Worm (Caenorhabditis elegans): ENCODE measurements around the gene W06A7.2.
A peak's percentile ranks its signal among the peaks of the same experiment; 100 is the strongest.

W06A7.2 gene

DNA sequence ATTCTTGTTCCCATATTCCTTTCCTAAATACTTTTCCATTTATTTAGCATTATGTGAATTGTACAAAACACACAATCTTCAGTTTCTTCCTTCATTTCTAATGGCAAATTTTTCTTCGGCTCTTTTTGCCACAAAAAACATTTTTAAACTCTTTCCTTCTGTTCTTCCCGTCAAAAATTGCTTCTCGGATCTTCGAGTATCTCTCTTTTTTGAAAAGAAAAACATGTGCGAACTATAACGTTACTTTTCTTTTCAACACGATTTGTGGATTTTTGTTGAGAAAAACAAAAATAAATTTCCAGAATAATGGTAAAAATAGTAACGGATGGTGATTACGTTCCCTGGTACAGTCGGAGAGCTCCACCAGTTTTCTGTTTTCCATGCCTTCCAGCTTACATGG is at the start of gene W06A7.2:
Gene W06A7.2 (plus strand): TSS at position 301 of the 400 bp plus-strand sequence.
- no peak for TF ChIP-seq egl-13 (tag; optimal IDR thresholded peaks at IDR 0.05)
- no peak for TF ChIP-seq lsy-2 (tag; optimal IDR thresholded peaks at IDR 0.05)
- TF ChIP-seq ceh-88 (GFP tag; IDR thresholded peaks at IDR 0.05): no peak
- no peak for TF ChIP-seq elt-3 (tag; optimal IDR thresholded peaks at IDR 0.05)
- TF ChIP-seq nhr-19 (GFP tag; conservative IDR thresholded peaks at IDR 0.05): no peak
- no peak for TF ChIP-seq F16B12.6 (tag; optimal IDR thresholded peaks at IDR 0.05)
- TF ChIP-seq pag-3 (tag; optimal IDR thresholded peaks at IDR 0.05; ENCODE audit: borderline replicate concordance, insufficient read depth): no peak
- no peak for TF ChIP-seq nhr-85 (tag)
- no peak for TF ChIP-seq ces-1 (GFP tag; optimal IDR thresholded peaks at IDR 0.05)
- no peak for TF ChIP-seq C04F5.9 (tag; optimal IDR thresholded peaks at IDR 0.05)
- TF ChIP-seq sup-37 (GFP tag; optimal IDR thresholded peaks at IDR 0.05): no peak

DNA sequence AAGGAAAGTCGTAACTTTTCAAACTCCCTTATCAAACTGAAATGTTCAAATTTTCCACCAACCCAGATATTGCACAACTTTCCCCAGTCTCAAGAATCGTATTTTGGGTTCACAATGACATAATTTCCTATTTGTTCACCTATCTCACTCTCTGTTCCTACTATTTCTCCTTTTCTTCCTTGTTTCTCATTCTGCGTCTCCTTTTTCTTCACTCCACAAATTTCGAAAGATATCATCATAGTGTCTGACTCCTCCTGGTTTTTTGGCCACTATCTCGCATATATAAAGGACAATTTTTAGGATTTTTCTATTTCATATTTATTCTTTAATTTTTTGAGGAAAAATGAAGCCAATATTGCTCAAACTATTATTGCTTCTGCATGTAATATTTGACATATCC is 48.6 kb upstream of the W06A7.2 start, which contains the start of gene haf-7:
Gene haf-7 (plus strand): TSS at position 211 of the 400 bp plus-strand sequence.
- TF ChIP-seq lin-35 (GFP tag; optimal IDR thresholded peaks at IDR 0.05) (peak; percentile 22 to 33), skn-1 (tag; optimal IDR thresholded peaks at IDR 0.05) (peak; percentile 83), jun-1 (tag; optimal IDR thresholded peaks at IDR 0.05) (peak; percentile 21), rnt-1 (tag; optimal IDR thresholded peaks at IDR 0.05) (peak; percentile 36), elt-3 (tag; optimal IDR thresholded peaks at IDR 0.05) (peak in 2 of 6 experiments; percentile 10 to 44), efl-1 (optimal IDR thresholded peaks at IDR 0.05) (peak; percentile 39 to 50), efl-1 (GFP tag; optimal IDR thresholded peaks at IDR 0.05 in 1 of 2) (no peak), nhr-237 (tag; optimal IDR thresholded peaks at IDR 0.05) (no peak), fos-1 (tag; optimal IDR thresholded peaks at IDR 0.05) (peak; percentile 22), pqm-1 (tag; optimal IDR thresholded peaks at IDR 0.05) (no peak), blmp-1 (tag; optimal IDR thresholded peaks at IDR 0.05) (no peak), lsy-2 (tag; optimal IDR thresholded peaks at IDR 0.05) (peak in 1 of 2 experiments; percentile 67), swsn-7 (tag; optimal IDR thresholded peaks at IDR 0.05) (no peak), dpl-1 (GFP tag; optimal IDR thresholded peaks at IDR 0.05) (peak in 2 of 3 experiments; percentile 1 to 11)

DNA sequence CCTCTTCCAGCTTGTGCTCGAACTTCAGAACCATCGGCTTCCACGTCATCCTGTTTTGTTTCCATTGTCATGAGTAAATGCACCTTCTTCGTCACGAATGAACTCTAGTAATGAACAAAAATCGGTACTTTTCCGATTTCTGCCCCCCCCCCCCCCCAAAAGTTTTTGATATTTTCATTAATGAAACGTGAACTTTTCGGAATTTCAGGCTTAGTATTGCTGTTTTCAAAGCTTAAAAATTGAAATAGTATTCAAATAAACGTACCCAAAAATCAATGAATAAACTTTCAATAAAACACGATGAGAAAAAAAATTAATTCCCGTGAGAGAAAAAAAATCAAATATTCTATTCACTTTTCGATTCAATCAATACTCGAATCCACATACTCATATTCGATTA is 42.0 kb upstream of the W06A7.2 start, which contains the start of the genes scrm-7 and Y50E8A.10:
Gene scrm-7 (minus strand): TSS at position 101 of the 400 bp plus-strand sequence.
Gene Y50E8A.10 (plus strand): TSS at position 353 of the 400 bp plus-strand sequence.
- TF ChIP-seq zag-1 (tag; optimal IDR thresholded peaks at IDR 0.05) (no peak), sup-37 (GFP tag; optimal IDR thresholded peaks at IDR 0.05) (no peak), ztf-4 (tag; optimal IDR thresholded peaks at IDR 0.05) (no peak), hlh-17 (GFP tag; optimal IDR thresholded peaks at IDR 0.05; ENCODE audit: borderline replicate concordance) (no peak), efl-3 (GFP tag; optimal IDR thresholded peaks at IDR 0.05) (no peak), nhr-85 (tag) (no peak), nhr-28 (tag; optimal IDR thresholded peaks at IDR 0.05) (no peak), Y116A8C.19 (tag; optimal IDR thresholded peaks at IDR 0.05; ENCODE audit: borderline replicate concordance) (no peak), snu-23 (GFP tag; optimal IDR thresholded peaks at IDR 0.05) (no peak), pax-3 (tag; optimal IDR thresholded peaks at IDR 0.05) (no peak)

DNA sequence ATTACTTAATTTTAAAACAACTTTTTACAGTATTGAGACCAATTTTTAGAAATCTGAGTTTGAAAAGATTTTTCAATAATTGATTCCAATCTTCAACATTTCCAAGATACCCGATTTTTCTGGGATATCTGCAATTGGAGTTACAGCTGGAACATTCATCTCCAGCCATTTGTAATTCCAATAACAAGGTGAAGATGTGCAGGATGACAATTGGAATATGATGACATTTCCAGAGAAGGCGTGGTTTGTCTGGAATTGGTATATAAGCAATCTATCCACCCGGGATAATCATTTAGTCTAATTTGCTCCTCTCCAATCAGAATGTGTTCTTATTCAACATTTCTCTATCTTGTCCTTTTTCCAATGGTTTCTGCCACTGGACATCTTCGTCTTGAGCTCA is 40.5 kb upstream of the W06A7.2 start, which contains the start of gene Y50E8A.11:
Gene Y50E8A.11 (plus strand): TSS at position 301 of the 400 bp plus-strand sequence.
- no peak for TF ChIP-seq mab-9 (GFP tag; IDR thresholded peaks at IDR 0.05)
- no peak for TF ChIP-seq fkh-4 (tag; optimal IDR thresholded peaks at IDR 0.05; ENCODE audit: borderline replicate concordance)
- no peak for TF ChIP-seq nhr-77 (tag; optimal IDR thresholded peaks at IDR 0.05)
- TF ChIP-seq Y116A8C.19 (tag; optimal IDR thresholded peaks at IDR 0.05; ENCODE audit: borderline replicate concordance): no peak
- no peak for TF ChIP-seq sup-37 (GFP tag; optimal IDR thresholded peaks at IDR 0.05)
- no peak for TF ChIP-seq ceh-82 (tag; optimal IDR thresholded peaks at IDR 0.05)
- TF ChIP-seq aly-2 (tag; optimal IDR thresholded peaks at IDR 0.05): no peak
